Worm (Caenorhabditis elegans): ENCODE measurements around the gene dpyd-1.

The dpyd-1 gene

ce11 chrX:5485284-5485927, 17.7 kb downstream of the dpyd-1 start (continued):
- peak; percentile 1 for TF ChIP-seq xbp-1 (tag; optimal IDR thresholded peaks at IDR 0.05)
- peak; percentile 55 for TF ChIP-seq rnt-1 (tag; optimal IDR thresholded peaks at IDR 0.05)
- peak; percentile 4 for TF ChIP-seq nhr-77 (tag; optimal IDR thresholded peaks at IDR 0.05)
- no peak for TF ChIP-seq unc-98 (GFP tag; IDR thresholded peaks at IDR 0.05)
- TF ChIP-seq fkh-8 (tag; optimal IDR thresholded peaks at IDR 0.05): no peak
- TF ChIP-seq pag-3 (tag; optimal IDR thresholded peaks at IDR 0.05; ENCODE audit: borderline replicate concordance, insufficient read depth): no peak
- peak in 1 of 2 experiments; percentile 36 for TF ChIP-seq mdl-1 (tag; optimal IDR thresholded peaks at IDR 0.05)
- TF ChIP-seq mab-9 (GFP tag; IDR thresholded peaks at IDR 0.05): no peak
- no peak for TF ChIP-seq dpl-1 (GFP tag; optimal IDR thresholded peaks at IDR 0.05)
- TF ChIP-seq swsn-7 (tag; optimal IDR thresholded peaks at IDR 0.05): peak; percentile 39

ce11 chrX:5485931-5486537, 18.4 kb downstream of the dpyd-1 start, which contains the start of gene C25F6.1:
Gene C25F6.1 (plus strand): TSS chrX:5486487.
- no peak for TF ChIP-seq unc-62 (GFP tag; optimal IDR thresholded peaks at IDR 0.05)
- no peak for TF ChIP-seq ceh-90 (tag; optimal IDR thresholded peaks at IDR 0.05)
- no peak for TF ChIP-seq hlh-17 (GFP tag; optimal IDR thresholded peaks at IDR 0.05; ENCODE audit: borderline replicate concordance)
- TF ChIP-seq nhr-76 (tag; optimal IDR thresholded peaks at IDR 0.05): no peak
- TF ChIP-seq nhr-237 (tag; optimal IDR thresholded peaks at IDR 0.05): no peak
- peak; percentile 65 for TF ChIP-seq lin-14 (GFP tag; optimal IDR thresholded peaks at IDR 0.05)
- TF ChIP-seq sox-4 (tag; optimal IDR thresholded peaks at IDR 0.05): no peak
- TF ChIP-seq unc-30 (tag; optimal IDR thresholded peaks at IDR 0.05): no peak
- peak in 2 of 3 experiments; percentile 1 to 31 for TF ChIP-seq dpl-1 (GFP tag; optimal IDR thresholded peaks at IDR 0.05)
- TF ChIP-seq ztf-11 (tag; optimal IDR thresholded peaks at IDR 0.05): no peak
- no peak for TF ChIP-seq F16B12.6 (tag; optimal IDR thresholded peaks at IDR 0.05)
- TF ChIP-seq C04F5.9 (tag; optimal IDR thresholded peaks at IDR 0.05): no peak
- TF ChIP-seq aly-2 (tag; optimal IDR thresholded peaks at IDR 0.05): no peak
- TF ChIP-seq snu-23 (GFP tag; optimal IDR thresholded peaks at IDR 0.05): peak; percentile 52
- no peak for TF ChIP-seq nhr-11 (tag; optimal IDR thresholded peaks at IDR 0.05)
- no peak for TF ChIP-seq nhr-77 (tag; optimal IDR thresholded peaks at IDR 0.05)
- no peak for TF ChIP-seq nhr-84 (tag; optimal IDR thresholded peaks at IDR 0.05)
- TF ChIP-seq fkh-10 (GFP tag; optimal IDR thresholded peaks at IDR 0.05): no peak
- no peak for TF ChIP-seq ceh-88 (GFP tag; IDR thresholded peaks at IDR 0.05)
- no peak for TF ChIP-seq nhr-12 (tag; optimal IDR thresholded peaks at IDR 0.05)
- peak; percentile 42 for TF ChIP-seq blmp-1 (tag; optimal IDR thresholded peaks at IDR 0.05)
- no peak for TF ChIP-seq pag-3 (tag; optimal IDR thresholded peaks at IDR 0.05; ENCODE audit: borderline replicate concordance, insufficient read depth)
- TF ChIP-seq fos-1 (tag; optimal IDR thresholded peaks at IDR 0.05): no peak
- no peak for TF ChIP-seq nhr-28 (tag; optimal IDR thresholded peaks at IDR 0.05)
- no peak for TF ChIP-seq ztf-4 (tag; optimal IDR thresholded peaks at IDR 0.05)
- TF ChIP-seq xbp-1 (tag; optimal IDR thresholded peaks at IDR 0.05): peak; percentile 34
- no peak for TF ChIP-seq zag-1 (tag; optimal IDR thresholded peaks at IDR 0.05)
- TF ChIP-seq nhr-20 (tag; optimal IDR thresholded peaks at IDR 0.05): peak; percentile 35
- no peak for TF ChIP-seq mab-9 (GFP tag; IDR thresholded peaks at IDR 0.05)
- peak in 1 of 2 experiments; percentile 8 for TF ChIP-seq lin-35 (GFP tag; optimal IDR thresholded peaks at IDR 0.05)
- no peak for TF ChIP-seq ces-1 (GFP tag; optimal IDR thresholded peaks at IDR 0.05)
- TF ChIP-seq nhr-71 (tag; optimal IDR thresholded peaks at IDR 0.05): peak; percentile 37
- TF ChIP-seq pax-3 (tag; optimal IDR thresholded peaks at IDR 0.05): no peak
- peak; percentile 33 for TF ChIP-seq rnt-1 (tag; optimal IDR thresholded peaks at IDR 0.05)
- peak; percentile 5 for TF ChIP-seq dsc-1 (tag; optimal IDR thresholded peaks at IDR 0.05)
- no peak for TF ChIP-seq alr-1 (tag; optimal IDR thresholded peaks at IDR 0.05; ENCODE audit: borderline replicate concordance)
- TF ChIP-seq zip-4 (GFP tag; optimal IDR thresholded peaks at IDR 0.05): no peak
- no peak for TF ChIP-seq lir-3 (tag; optimal IDR thresholded peaks at IDR 0.05; ENCODE audit: poor library complexity)
- TF ChIP-seq lin-15B (tag; optimal IDR thresholded peaks at IDR 0.05): no peak
- no peak for TF ChIP-seq nhr-90 (tag; optimal IDR thresholded peaks at IDR 0.05; ENCODE audit: poor library complexity)
- no peak for TF ChIP-seq skn-1 (tag; optimal IDR thresholded peaks at IDR 0.05)
- TF ChIP-seq fkh-8 (tag; optimal IDR thresholded peaks at IDR 0.05): no peak
- no peak for TF ChIP-seq ceh-63 (GFP tag; optimal IDR thresholded peaks at IDR 0.05)
- TF ChIP-seq lsy-2 (tag; optimal IDR thresholded peaks at IDR 0.05): peak; percentile 0 to 58
- TF ChIP-seq C34B4.2 (tag; optimal IDR thresholded peaks at IDR 0.05): no peak

All from whole organism, L1 larva.